Worm (Caenorhabditis elegans) whole organism, L4 larva: ENCODE results near the gene unc-86.

Source experiments
- ces-1 ChIP-seq: fragments of 150-350 bp; sonication (generic microtip); optimal IDR thresholded peaks from 4 replicates; lab custom pipeline; 2014; ENCODE audit warnings: missing biosample characterization, missing genetic modification reagents, missing genetic modification characterization
- lin-15B ChIP-seq: fragments of 150-350 bp; sonication (generic microtip); optimal IDR thresholded peaks from 3 replicates; lab custom pipeline; 2014; ENCODE audit warnings: missing biosample characterization, missing genetic modification characterization
- madf-5 ChIP-seq, 2 experiments: fragments of 200-800 bp; sonication (Bioruptor generic); IDR thresholded peaks; 2 replicates each; pipeline ENCODE4 v1.3.6; 2022; ENCODE audit warnings: missing compliant biosample characterization in 2 of 2, missing genetic modification characterization in 2 of 2
- mdl-1 ChIP-seq, 2 experiments: fragments of 150-350 bp in 1 of 2; sonication (generic microtip) in 1 of 2; optimal IDR thresholded peaks; 2 replicates each; lab custom pipeline; 2014 to 2017; ENCODE audit warnings: missing biosample characterization in 2 of 2, missing genetic modification characterization in 2 of 2
- nhr-25 ChIP-seq: sonication (generic microtip); optimal IDR thresholded peaks from 2 replicates; lab custom pipeline; 2017; ENCODE audit warnings: missing genetic modification characterization, mild to moderate bottlenecking, missing compliant biosample characterization, antibody characterized with exemption, moderate library complexity, borderline replicate concordance; ENCODE audit not compliant: insufficient read depth
- nhr-77 ChIP-seq: fragments of 150-350 bp; optimal IDR thresholded peaks from 2 replicates; lab custom pipeline; 2014; ENCODE audit warnings: missing biosample characterization, missing genetic modification characterization
- snpc-4 ChIP-seq: fragments of 150-350 bp; optimal IDR thresholded peaks from 2 replicates; lab custom pipeline; 2014; ENCODE audit warnings: missing biosample characterization, missing genetic modification characterization
- unc-39 ChIP-seq: sonication (generic microtip); optimal IDR thresholded peaks from 2 replicates; lab custom pipeline; 2017; ENCODE audit warnings: missing biosample characterization, missing genetic modification characterization
- vab-7 ChIP-seq: fragments of 200-800 bp; sonication (Bioruptor generic); IDR thresholded peaks from 2 replicates; pipeline ENCODE4 v1.3.6; 2022; ENCODE audit warnings: missing genetic modification reagents, missing genetic modification characterization, missing compliant biosample characterization

DNA sequence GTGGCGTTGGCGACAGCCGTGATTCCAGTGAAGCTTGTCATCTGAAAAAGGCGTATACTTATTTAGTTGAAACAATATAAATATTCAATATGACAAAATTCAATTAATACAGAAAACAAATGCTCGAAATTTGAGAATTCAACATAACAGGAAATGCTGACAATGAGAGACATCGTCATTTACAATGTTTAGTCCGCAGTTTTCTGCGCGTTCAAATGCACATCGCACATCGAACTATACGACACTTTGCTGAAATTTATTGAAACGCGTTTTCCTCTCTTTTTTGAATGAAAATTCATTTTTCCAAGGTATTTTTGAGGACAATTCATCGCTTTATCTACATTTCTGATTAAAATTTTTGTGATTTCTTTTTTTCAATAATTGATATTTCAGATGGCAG, 27.9 kb upstream of the unc-86 start, which contains the start of the genes pbs-6 and cids-1:
- TF ChIP-seq snpc-4 (no peak), mdl-1 (tag; optimal IDR thresholded peaks at IDR 0.05; lab: Kevin White, UChicago) (no peak), unc-39 (no peak), vab-7 (GFP tag; lab: Robert Waterston, UW) (no peak), madf-5 (GFP tag; IDR thresholded peaks at IDR 0.05; lab: Robert Waterston, UW) (no peak), lin-15B (tag; lab: Kevin White, UChicago) (no peak), ces-1 (GFP tag; lab: Kevin White, UChicago) (no peak), nhr-25 (tag; lab: Kevin White, UChicago) (no peak), nhr-77 (tag; lab: Kevin White, UChicago) (no peak)
